Worm (Caenorhabditis elegans) whole organism, early embryonic: ENCODE results near the gene mix-1.

Experiments used
- B0310.2 ChIP-seq: sonication (generic microtip); optimal IDR thresholded peaks from 2 replicates; lab custom pipeline; 2016; ENCODE audit warnings: mild to moderate bottlenecking, missing genetic modification characterization, missing compliant biosample characterization
- ceh-13 ChIP-seq: fragments of 200-800 bp; sonication (Bioruptor generic); optimal IDR thresholded peaks from 2 replicates; lab custom pipeline; 2018; ENCODE audit warnings: mild to moderate bottlenecking, missing genetic modification characterization, missing compliant biosample characterization

DNA sequence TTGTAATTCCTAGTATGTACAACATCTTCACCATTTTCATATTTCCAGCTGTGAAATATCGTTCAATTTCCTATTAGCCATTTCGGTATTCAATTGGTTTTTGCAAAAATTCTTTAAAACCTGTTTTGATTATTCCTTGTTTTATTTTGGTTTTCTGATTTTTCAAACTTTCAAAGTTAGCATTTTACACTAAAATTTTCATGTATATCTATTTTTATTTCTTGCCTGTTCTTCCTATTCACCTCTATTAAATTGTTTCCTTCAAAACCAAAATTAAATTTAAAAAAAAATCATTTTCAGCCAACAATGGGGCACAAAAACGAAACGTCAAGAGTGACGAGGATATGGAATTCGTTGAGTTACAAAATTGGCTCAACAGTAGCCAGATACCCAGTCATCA, 64.9 kb downstream of the mix-1 start, which contains the start of gene ptr-8:
- no peak for TF ChIP-seq ceh-13
- no peak for TF ChIP-seq B0310.2 (tag; lab: Kevin White, UChicago)
